Worm (Caenorhabditis elegans): ENCODE measurements around the gene mec-14.

DNA sequence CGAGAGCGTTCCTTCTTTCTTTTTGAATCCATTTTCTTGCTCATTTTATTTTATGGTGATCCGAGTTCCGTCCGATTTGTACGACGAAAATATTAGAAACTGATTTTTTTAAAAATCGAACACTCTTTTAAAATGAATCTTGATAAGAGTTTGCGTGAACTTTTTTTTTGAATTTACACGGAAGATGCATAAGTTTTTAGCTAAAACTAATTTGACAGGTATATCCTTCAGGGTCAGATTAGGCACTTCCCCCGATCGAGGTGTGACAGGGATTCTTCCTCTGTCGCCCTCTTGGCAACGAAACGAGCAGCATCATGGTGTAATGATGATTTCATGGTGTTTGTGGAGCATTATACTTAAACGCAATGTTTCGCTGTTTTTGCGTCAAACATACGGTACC lies 2.5 kb upstream of the mec-14 start, which contains the start of gene F37C12.18:
- TF ChIP-seq mdl-1 (tag; optimal IDR thresholded peaks at IDR 0.05) (no peak), R02D3.7 (tag; optimal IDR thresholded peaks at IDR 0.05) (no peak), aly-2 (tag; optimal IDR thresholded peaks at IDR 0.05) (no peak), spr-1 (tag; optimal IDR thresholded peaks at IDR 0.05) (no peak), ama-1 (optimal IDR thresholded peaks at IDR 0.05) (no peak)

Data from whole organism, L4 larva.